ENCODE assay signal across 1 fruit fly cellular context in the genomic region with DNA sequence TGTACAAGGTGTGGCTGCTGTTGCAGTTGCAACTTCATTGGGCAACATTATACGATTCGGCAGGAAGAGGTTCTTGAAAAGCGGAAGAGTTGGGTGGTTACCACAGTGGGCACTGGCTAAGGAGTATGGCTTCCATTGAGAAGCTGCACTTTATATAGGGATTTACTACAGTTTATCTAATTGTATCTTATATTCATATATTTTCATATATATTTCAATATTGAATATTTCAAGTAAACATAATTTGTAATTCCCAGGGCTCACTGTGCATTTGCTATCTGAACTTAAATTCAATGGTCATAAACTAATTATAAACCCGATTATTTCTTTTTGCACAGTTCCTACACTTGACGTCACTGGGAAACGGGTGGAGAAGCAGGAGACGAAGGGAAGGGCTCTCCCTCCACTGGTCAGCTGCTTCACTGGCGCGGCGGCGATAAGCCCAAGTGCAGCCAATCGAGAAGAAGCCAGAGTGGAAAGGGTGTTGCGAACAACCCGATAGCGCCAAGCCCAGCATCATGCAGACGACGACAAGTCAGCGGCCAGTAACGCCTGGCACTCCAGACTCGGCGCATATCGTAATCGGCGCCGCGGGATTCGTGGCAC.
TF ChIP-seq lines count a peak whose summit lies in the region.

No protein-coding gene starts in this region.

TF ChIP-seq in whole organism, embryonic, 481 proteins besides CTCF, POLR2A, EP300 and RAD21 (continued from another document and continues in another):
- TF ChIP-seq ftz-f1 (GFP tag; optimal IDR thresholded peaks at IDR 0.05; lab: Kevin White, UChicago): no peak
- peak; percentile 44 for TF ChIP-seq CoRest (tag; optimal IDR thresholded peaks at IDR 0.05; lab: Kevin White, UChicago)
- no peak for TF ChIP-seq otp (GFP tag; IDR thresholded peaks at IDR 0.05; lab: Robert Waterston, UW)
- TF ChIP-seq phol (tag; optimal IDR thresholded peaks at IDR 0.05; lab: Kevin White, UChicago): peak; percentile 18
- TF ChIP-seq CG7963 (GFP tag; IDR thresholded peaks at IDR 0.05; lab: Robert Waterston, UW; ENCODE audit: partially characterized antibody): no peak
- TF ChIP-seq Bgb (GFP tag; IDR thresholded peaks at IDR 0.05; lab: Robert Waterston, UW; ENCODE audit: partially characterized antibody): no peak
- TF ChIP-seq lmd (GFP tag; IDR thresholded peaks at IDR 0.05; lab: Robert Waterston, UW): peak; percentile 59; the same call in 1 of the 2 replicates
- TF ChIP-seq D19B (GFP tag; optimal IDR thresholded peaks at IDR 0.05; lab: Kevin White, UChicago): peak; percentile 19
- peak; percentile 46 for TF ChIP-seq Sox102F (GFP tag; optimal IDR thresholded peaks at IDR 0.05; lab: Kevin White, UChicago)
- TF ChIP-seq CG10543 (GFP tag; optimal IDR thresholded peaks at IDR 0.05; lab: Kevin White, UChicago): no peak
- no peak for TF ChIP-seq Doc3 (GFP tag; IDR thresholded peaks at IDR 0.05; lab: Robert Waterston, UW; ENCODE audit: partially characterized antibody)
- no peak for TF ChIP-seq CG2129 (GFP tag; IDR thresholded peaks at IDR 0.05; lab: Robert Waterston, UW; ENCODE audit: partially characterized antibody)
- TF ChIP-seq CG10462 (GFP tag; optimal IDR thresholded peaks at IDR 0.05; lab: Kevin White, UChicago): no peak
- no peak for TF ChIP-seq Oaz (GFP tag; IDR thresholded peaks at IDR 0.05; lab: Robert Waterston, UW)
- peak; percentile 74 for TF ChIP-seq CG15269 (tag; optimal IDR thresholded peaks at IDR 0.05; lab: Kevin White, UChicago)
- TF ChIP-seq CG2712 (tag; optimal IDR thresholded peaks at IDR 0.05; lab: Kevin White, UChicago): no peak
- TF ChIP-seq usp (GFP tag; optimal IDR thresholded peaks at IDR 0.05; lab: Kevin White, UChicago): no peak
- TF ChIP-seq CG2116 (GFP tag; optimal IDR thresholded peaks at IDR 0.05; lab: Kevin White, UChicago): no peak
- TF ChIP-seq Six4 (GFP tag; optimal IDR thresholded peaks at IDR 0.05; lab: Kevin White, UChicago): no peak
- no peak for TF ChIP-seq CG7372 (GFP tag; IDR thresholded peaks at IDR 0.05; lab: Robert Waterston, UW)
- peak; percentile 14; the same call in 1 of the 2 replicates for TF ChIP-seq Xrp1 (GFP tag; IDR thresholded peaks at IDR 0.05; lab: Robert Waterston, UW)
- TF ChIP-seq Nf-YC (tag; optimal IDR thresholded peaks at IDR 0.05; lab: Kevin White, UChicago): no peak
- peak; percentile 4 for TF ChIP-seq D19A (tag; optimal IDR thresholded peaks at IDR 0.05; lab: Kevin White, UChicago)
- peak; percentile 26 for TF ChIP-seq Fer1 (GFP tag; optimal IDR thresholded peaks at IDR 0.05; lab: Kevin White, UChicago)
- 0 out of 2 replicates have a peak, but pooled peaks have one; percentile 17 for TF ChIP-seq Poxn (GFP tag; IDR thresholded peaks at IDR 0.05; lab: Robert Waterston, UW)
- no peak for TF ChIP-seq CG8944 (GFP tag; optimal IDR thresholded peaks at IDR 0.05; lab: Kevin White, UChicago)
- no peak for TF ChIP-seq zf30C (GFP tag; optimal IDR thresholded peaks at IDR 0.05; lab: Kevin White, UChicago)
- TF ChIP-seq dpn (GFP tag; optimal IDR thresholded peaks at IDR 0.05; lab: Kevin White, UChicago): peak in 1 of 2 experiments; percentile 37
- no peak for TF ChIP-seq dan (GFP tag; IDR thresholded peaks at IDR 0.05; lab: Robert Waterston, UW)
- TF ChIP-seq CG12219 (GFP tag; optimal IDR thresholded peaks at IDR 0.05; lab: Kevin White, UChicago): no peak
- TF ChIP-seq PHDP (tag; optimal IDR thresholded peaks at IDR 0.05; lab: Kevin White, UChicago): peak; percentile 53
- TF ChIP-seq dmrt99B (tag; optimal IDR thresholded peaks at IDR 0.05; lab: Kevin White, UChicago): peak; percentile 19
- no peak for TF ChIP-seq Usf (GFP tag; optimal IDR thresholded peaks at IDR 0.05; lab: Kevin White, UChicago)
- peak; percentile 17; the same call in 1 of the 3 replicates for TF ChIP-seq CG14050 (GFP tag; IDR thresholded peaks at IDR 0.05; lab: Robert Waterston, UW)
- peak; percentile 10 for TF ChIP-seq CG13296 (GFP tag; optimal IDR thresholded peaks at IDR 0.05; lab: Kevin White, UChicago)
- no peak for TF ChIP-seq NK7.1 (GFP tag; optimal IDR thresholded peaks at IDR 0.05; lab: Kevin White, UChicago)
- no peak for TF ChIP-seq grn (GFP tag; optimal IDR thresholded peaks at IDR 0.05; lab: Kevin White, UChicago)
- TF ChIP-seq Hsf (GFP tag; optimal IDR thresholded peaks at IDR 0.05; lab: Kevin White, UChicago): no peak
- TF ChIP-seq CG17359 (tag; optimal IDR thresholded peaks at IDR 0.05; lab: Kevin White, UChicago): peak; percentile 54
- TF ChIP-seq sob (GFP tag; IDR thresholded peaks at IDR 0.05; lab: Robert Waterston, UW): peak; percentile 56
- TF ChIP-seq CG6854 (GFP tag; optimal IDR thresholded peaks at IDR 0.05; lab: Kevin White, UChicago): peak; percentile 0
- TF ChIP-seq fd3F (GFP tag; optimal IDR thresholded peaks at IDR 0.05; lab: Kevin White, UChicago): peak; percentile 47
- TF ChIP-seq CrebB (tag; optimal IDR thresholded peaks at IDR 0.05; lab: Kevin White, UChicago): no peak
- no peak for TF ChIP-seq salm (tag; optimal IDR thresholded peaks at IDR 0.05; lab: Kevin White, UChicago)
- TF ChIP-seq CG10979 (tag; optimal IDR thresholded peaks at IDR 0.05; lab: Kevin White, UChicago): no peak
- peak; percentile 53 for TF ChIP-seq H2.0 (GFP tag; IDR thresholded peaks at IDR 0.05; lab: Robert Waterston, UW)
- peak; percentile 61 for TF ChIP-seq Meics (GFP tag; optimal IDR thresholded peaks at IDR 0.05; lab: Kevin White, UChicago)
- TF ChIP-seq bcd (GFP tag; optimal IDR thresholded peaks at IDR 0.05; lab: Kevin White, UChicago): peak; percentile 42
- no peak for TF ChIP-seq Hmx (GFP tag; optimal IDR thresholded peaks at IDR 0.05; lab: Kevin White, UChicago)
- TF ChIP-seq CG9215 (GFP tag; IDR thresholded peaks at IDR 0.05; lab: Robert Waterston, UW): 0 out of 2 replicates have a peak, but pooled peaks have one; percentile 10
- TF ChIP-seq scrt (GFP tag; optimal IDR thresholded peaks at IDR 0.05; lab: Kevin White, UChicago): peak; percentile 2
- peak; percentile 63 for TF ChIP-seq Rfx (GFP tag; IDR thresholded peaks at IDR 0.05; lab: Robert Waterston, UW)
- TF ChIP-seq CG6689 (GFP tag; IDR thresholded peaks at IDR 0.05; lab: Robert Waterston, UW): no peak
- TF ChIP-seq CG11085 (GFP tag; IDR thresholded peaks at IDR 0.05; lab: Robert Waterston, UW): no peak
- TF ChIP-seq sens (GFP tag; lab: Kevin White, UChicago): no peak
- TF ChIP-seq CG5953 (GFP tag; IDR thresholded peaks at IDR 0.05; lab: Robert Waterston, UW): no peak
- TF ChIP-seq CG13424 (tag; optimal IDR thresholded peaks at IDR 0.05; lab: Kevin White, UChicago): peak; percentile 37
- no peak for TF ChIP-seq Chrac-16 (GFP tag; optimal IDR thresholded peaks at IDR 0.05; lab: Kevin White, UChicago)
- TF ChIP-seq CG12104 (GFP tag; optimal IDR thresholded peaks at IDR 0.05; lab: Kevin White, UChicago): no peak
- no peak for TF ChIP-seq Sry-β (GFP tag; optimal IDR thresholded peaks at IDR 0.05; lab: Kevin White, UChicago)
- TF ChIP-seq HLH54F (GFP tag; optimal IDR thresholded peaks at IDR 0.05; lab: Kevin White, UChicago): no peak
- no peak for TF ChIP-seq GATAe (GFP tag; conservative IDR thresholded peaks at IDR 0.05; lab: Robert Waterston, UW)
- TF ChIP-seq sens-2 (GFP tag; IDR thresholded peaks at IDR 0.05; lab: Robert Waterston, UW): no peak
- TF ChIP-seq CG13894 (tag; optimal IDR thresholded peaks at IDR 0.05; lab: Kevin White, UChicago): peak; percentile 25
- peak; percentile 48 for TF ChIP-seq Oli (tag; optimal IDR thresholded peaks at IDR 0.05; lab: Kevin White, UChicago)
- TF ChIP-seq CG6654 (GFP tag; optimal IDR thresholded peaks at IDR 0.05; lab: Kevin White, UChicago): no peak
- TF ChIP-seq Gug (GFP tag; IDR thresholded peaks at IDR 0.05; lab: Robert Waterston, UW): no peak
- peak; percentile 16 for TF ChIP-seq dmrt11E (tag; optimal IDR thresholded peaks at IDR 0.05; lab: Kevin White, UChicago)
- no peak for TF ChIP-seq nau (GFP tag; optimal IDR thresholded peaks at IDR 0.05; lab: Kevin White, UChicago)
- TF ChIP-seq Scr (GFP tag; IDR thresholded peaks at IDR 0.05; lab: Robert Waterston, UW; ENCODE audit: partially characterized antibody): no peak
- peak; percentile 43 for TF ChIP-seq CG12659 (GFP tag; optimal IDR thresholded peaks at IDR 0.05; lab: Kevin White, UChicago)
- no peak for TF ChIP-seq disco-r (GFP tag; optimal IDR thresholded peaks at IDR 0.05; lab: Kevin White, UChicago)
- TF ChIP-seq CG11504 (tag; optimal IDR thresholded peaks at IDR 0.05; lab: Kevin White, UChicago): peak; percentile 61
- TF ChIP-seq chif (GFP tag; optimal IDR thresholded peaks at IDR 0.05; lab: Kevin White, UChicago): no peak
- TF ChIP-seq chinmo (GFP tag; IDR thresholded peaks at IDR 0.05; lab: Robert Waterston, UW; ENCODE audit: partially characterized antibody): no peak
- no peak for TF ChIP-seq CG43689 (GFP tag; IDR thresholded peaks at IDR 0.05; lab: Robert Waterston, UW)
- TF ChIP-seq caup (GFP tag; optimal IDR thresholded peaks at IDR 0.05; lab: Kevin White, UChicago; ENCODE audit: severe bottlenecking): peak; percentile 32
- no peak for TF ChIP-seq pum (GFP tag; optimal IDR thresholded peaks at IDR 0.05; lab: Kevin White, UChicago)
- peak; percentile 41 for TF ChIP-seq CG30403 (GFP tag; optimal IDR thresholded peaks at IDR 0.05; lab: Kevin White, UChicago)
- peak; percentile 65 for TF ChIP-seq CG3281 (GFP tag; optimal IDR thresholded peaks at IDR 0.05; lab: Kevin White, UChicago)
- no peak for TF ChIP-seq Awh (GFP tag; IDR thresholded peaks at IDR 0.05; lab: Robert Waterston, UW)
- peak; percentile 35 for TF ChIP-seq CG7556 (GFP tag; optimal IDR thresholded peaks at IDR 0.05; lab: Kevin White, UChicago)
- TF ChIP-seq luna (GFP tag; optimal IDR thresholded peaks at IDR 0.05; lab: Kevin White, UChicago): no peak
- no peak for TF ChIP-seq bowl (GFP tag; IDR thresholded peaks at IDR 0.05; lab: Robert Waterston, UW)
- TF ChIP-seq Fer3 (tag; optimal IDR thresholded peaks at IDR 0.05; lab: Kevin White, UChicago): peak; percentile 53
- no peak for TF ChIP-seq CG14965 (GFP tag; optimal IDR thresholded peaks at IDR 0.05; lab: Kevin White, UChicago; ENCODE audit: borderline replicate concordance)
- no peak for TF ChIP-seq CG7987 (GFP tag; optimal IDR thresholded peaks at IDR 0.05; lab: Kevin White, UChicago)
- peak; percentile 38 for TF ChIP-seq CG8924 (tag; optimal IDR thresholded peaks at IDR 0.05; lab: Kevin White, UChicago)
- no peak for TF ChIP-seq en (GFP tag; optimal IDR thresholded peaks at IDR 0.05; lab: Kevin White, UChicago)
- TF ChIP-seq CG31441 (GFP tag; IDR thresholded peaks at IDR 0.05; lab: Robert Waterston, UW): 0 out of 2 replicates have a peak, but pooled peaks have one; percentile 25
- TF ChIP-seq pho (GFP tag; optimal IDR thresholded peaks at IDR 0.05; lab: Kevin White, UChicago): no peak
- TF ChIP-seq gro (GFP tag; optimal IDR thresholded peaks at IDR 0.05; lab: Kevin White, UChicago): no peak
- no peak for TF ChIP-seq Dad (GFP tag; optimal IDR thresholded peaks at IDR 0.05; lab: Kevin White, UChicago)
- TF ChIP-seq unpg (GFP tag; optimal IDR thresholded peaks at IDR 0.05; lab: Kevin White, UChicago): peak; percentile 50
- no peak for TF ChIP-seq nom (GFP tag; optimal IDR thresholded peaks at IDR 0.05; lab: Kevin White, UChicago)
- no peak for TF ChIP-seq ERR (GFP tag; optimal IDR thresholded peaks at IDR 0.05; lab: Kevin White, UChicago)
- peak; percentile 25 for TF ChIP-seq fd96Cb (tag; optimal IDR thresholded peaks at IDR 0.05; lab: Kevin White, UChicago)
- peak; percentile 41 for TF ChIP-seq HHEX (GFP tag; optimal IDR thresholded peaks at IDR 0.05; lab: Kevin White, UChicago)
- TF ChIP-seq sug (tag; optimal IDR thresholded peaks at IDR 0.05; lab: Kevin White, UChicago): peak; percentile 15
- TF ChIP-seq sna (GFP tag; IDR thresholded peaks at IDR 0.05; lab: Robert Waterston, UW; ENCODE audit: partially characterized antibody): no peak
- no peak for TF ChIP-seq her (GFP tag; optimal IDR thresholded peaks at IDR 0.05; lab: Kevin White, UChicago)
- peak; percentile 11 for TF ChIP-seq CG15514 (GFP tag; optimal IDR thresholded peaks at IDR 0.05; lab: Kevin White, UChicago)
- TF ChIP-seq Abd-B (GFP tag; optimal IDR thresholded peaks at IDR 0.05; lab: Kevin White, UChicago): no peak
- TF ChIP-seq CG7786 (GFP tag; optimal IDR thresholded peaks at IDR 0.05; lab: Kevin White, UChicago): no peak
- no peak for TF ChIP-seq unc-4 (GFP tag; IDR thresholded peaks at IDR 0.05; lab: Robert Waterston, UW; ENCODE audit: partially characterized antibody)
- peak; percentile 17; the same call in 1 of the 3 replicates for TF ChIP-seq ci (GFP tag; IDR thresholded peaks at IDR 0.05; lab: Robert Waterston, UW)
- peak; percentile 35; the same call in 1 of the 2 replicates for TF ChIP-seq E2f2 (GFP tag; IDR thresholded peaks at IDR 0.05; lab: Robert Waterston, UW)
- TF ChIP-seq CG10565 (GFP tag; optimal IDR thresholded peaks at IDR 0.05; lab: Kevin White, UChicago): no peak
- TF ChIP-seq CG18011 (GFP tag; optimal IDR thresholded peaks at IDR 0.05; lab: Kevin White, UChicago): no peak
- peak; percentile 30 for TF ChIP-seq CG10209 (GFP tag; optimal IDR thresholded peaks at IDR 0.05; lab: Kevin White, UChicago)
- no peak for TF ChIP-seq jing (GFP tag; optimal IDR thresholded peaks at IDR 0.05; lab: Kevin White, UChicago)
- TF ChIP-seq CG15073 (GFP tag; optimal IDR thresholded peaks at IDR 0.05; lab: Kevin White, UChicago): no peak
- TF ChIP-seq CG7839 (tag; optimal IDR thresholded peaks at IDR 0.05; lab: Kevin White, UChicago): peak; percentile 2
- TF ChIP-seq tgo (GFP tag; IDR thresholded peaks at IDR 0.05; lab: Robert Waterston, UW): no peak
- TF ChIP-seq CG18262 (tag; optimal IDR thresholded peaks at IDR 0.05; lab: Kevin White, UChicago): no peak
- TF ChIP-seq CG10366 (GFP tag; IDR thresholded peaks at IDR 0.05; lab: Robert Waterston, UW): peak; percentile 60
- TF ChIP-seq Ssrp (tag; optimal IDR thresholded peaks at IDR 0.05; lab: Kevin White, UChicago): peak; percentile 15
- TF ChIP-seq crol (GFP tag; IDR thresholded peaks at IDR 0.05; lab: Robert Waterston, UW): peak; percentile 58
- peak; percentile 60 for TF ChIP-seq HLH3B (GFP tag; IDR thresholded peaks at IDR 0.05; lab: Robert Waterston, UW)
- TF ChIP-seq pan (optimal IDR thresholded peaks at IDR 0.05; lab: Kevin White, UChicago): no peak
- peak in 1 of 2 experiments; percentile 12 for TF ChIP-seq pan (GFP tag; optimal IDR thresholded peaks at IDR 0.05 in 1 of 2, IDR thresholded peaks at IDR 0.05 in 1 of 2)
- peak; percentile 40; the same call in 1 of the 3 replicates for TF ChIP-seq dysf (GFP tag; IDR thresholded peaks at IDR 0.05; lab: Robert Waterston, UW)
- peak; percentile 23 for TF ChIP-seq CG10147 (GFP tag; optimal IDR thresholded peaks at IDR 0.05; lab: Kevin White, UChicago)
- no peak for TF ChIP-seq ATbp (GFP tag; optimal IDR thresholded peaks at IDR 0.05; lab: Kevin White, UChicago)
- no peak for TF ChIP-seq nmo (GFP tag; optimal IDR thresholded peaks at IDR 0.05; lab: Kevin White, UChicago)
